Worm (Caenorhabditis elegans): ENCODE measurements around the gene fbxa-90.

Gene fbxa-90

ce11 chrV:17005189-17005588 is 38.6 kb downstream of the fbxa-90 start, which contains the start of gene srh-131:
TSS of gene srh-131 (plus strand) at chrV:17005489.
- TF ChIP-seq madf-10 (tag; optimal IDR thresholded peaks at IDR 0.05) = no peak
- no peak for TF ChIP-seq B0019.2 (GFP tag; conservative IDR thresholded peaks at IDR 0.05)
- no peak for TF ChIP-seq Y79H2A.3 (GFP tag; conservative IDR thresholded peaks at IDR 0.05)
- TF ChIP-seq ztf-25 (GFP tag; IDR thresholded peaks at IDR 0.05) = no peak
- TF ChIP-seq unc-130 (GFP tag; optimal IDR thresholded peaks at IDR 0.05) = no peak
- TF ChIP-seq F57C9.4 (tag; optimal IDR thresholded peaks at IDR 0.05) = no peak
- TF ChIP-seq C06A6.2 (GFP tag; conservative IDR thresholded peaks at IDR 0.05) = no peak
- TF ChIP-seq him-1 (tag; optimal IDR thresholded peaks at IDR 0.05) = no peak
- TF ChIP-seq bed-2 (GFP tag; IDR thresholded peaks at IDR 0.05) = no peak
- no peak for TF ChIP-seq ceh-100 (GFP tag; IDR thresholded peaks at IDR 0.05)
- no peak for TF ChIP-seq F52B5.7 (tag; optimal IDR thresholded peaks at IDR 0.05)
- TF ChIP-seq snpc-4 (GFP tag; optimal IDR thresholded peaks at IDR 0.05) = no peak
- no peak for TF ChIP-seq snpc-4 (tag; optimal IDR thresholded peaks at IDR 0.05)
- no peak for TF ChIP-seq hlh-26 (GFP tag; conservative IDR thresholded peaks at IDR 0.05)
- no peak for TF ChIP-seq T26A5.8 (tag; optimal IDR thresholded peaks at IDR 0.05)
- no peak for TF ChIP-seq let-526 (GFP tag; IDR thresholded peaks at IDR 0.05)
- TF ChIP-seq ztf-22 (GFP tag; optimal IDR thresholded peaks at IDR 0.05) = no peak
- no peak for TF ChIP-seq nfya-2 (GFP tag; IDR thresholded peaks at IDR 0.05)

ce11 chrV:17008302-17008701 is 41.7 kb downstream of the fbxa-90 start, which contains the start of gene sri-69:
TSS of gene sri-69 (minus strand) at chrV:17008402.
- no peak for TF ChIP-seq nfya-2 (GFP tag; IDR thresholded peaks at IDR 0.05)
- TF ChIP-seq madf-8 (GFP tag; conservative IDR thresholded peaks at IDR 0.05) = no peak
- no peak for TF ChIP-seq rec-8 (tag; optimal IDR thresholded peaks at IDR 0.05)
- no peak for TF ChIP-seq madf-6 (GFP tag; IDR thresholded peaks at IDR 0.05)
- TF ChIP-seq let-607 (tag; optimal IDR thresholded peaks at IDR 0.05) = no peak
- TF ChIP-seq F52B5.7 (tag; optimal IDR thresholded peaks at IDR 0.05) = no peak
- TF ChIP-seq ccch-3 (GFP tag; optimal IDR thresholded peaks at IDR 0.05) = no peak
- no peak for TF ChIP-seq hlh-12 (tag; optimal IDR thresholded peaks at IDR 0.05)
- no peak for TF ChIP-seq pha-4 (tag; optimal IDR thresholded peaks at IDR 0.05)
- TF ChIP-seq efl-1 (GFP tag; optimal IDR thresholded peaks at IDR 0.05) = no peak
- TF ChIP-seq atf-7 (tag; optimal IDR thresholded peaks at IDR 0.05) = no peak
- TF ChIP-seq zim-3 (tag; optimal IDR thresholded peaks at IDR 0.05) = no peak
- TF ChIP-seq ztf-22 (GFP tag; optimal IDR thresholded peaks at IDR 0.05) = no peak

DNA sequence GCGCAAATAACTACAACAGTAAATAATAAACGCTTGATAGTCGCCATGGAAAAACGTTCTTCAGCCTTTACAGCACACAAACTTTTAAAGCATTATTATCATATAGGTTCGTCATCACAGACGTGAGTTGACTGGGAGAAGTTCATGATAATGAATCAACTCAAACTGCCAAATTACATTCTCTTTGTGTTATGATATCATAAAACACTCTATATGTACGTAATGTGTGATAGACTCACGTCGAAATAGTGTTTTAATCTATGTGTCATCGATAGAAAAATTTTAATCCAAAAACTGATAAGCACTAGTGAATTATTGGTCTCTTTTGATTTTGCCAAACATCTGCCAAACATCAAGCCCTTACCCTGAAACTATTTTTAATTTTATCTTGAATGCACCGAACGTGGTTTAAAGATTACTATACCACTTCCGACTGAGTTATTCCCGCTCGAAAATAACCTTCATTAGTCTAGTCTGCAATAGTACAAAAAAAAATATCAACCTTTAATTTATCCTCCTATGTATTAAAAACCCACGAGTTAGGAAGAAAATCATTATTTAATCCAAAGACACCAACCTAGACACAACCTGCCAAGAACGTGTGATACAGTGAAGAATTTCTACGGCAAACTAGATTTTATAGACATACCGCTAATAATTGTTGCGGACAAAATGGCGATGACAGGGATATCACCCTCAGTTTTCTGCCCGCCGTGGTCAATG is 42.9 kb downstream of the fbxa-90 start, which contains the start of the genes clc-12 and clec-240:
TSS of gene clc-12 (minus strand) at position 47 of the 723 bp plus-strand sequence.
TSS of gene clec-240 (plus strand) at position 673 of the 723 bp plus-strand sequence.
- no peak for TF ChIP-seq lir-1 (GFP tag; conservative IDR thresholded peaks at IDR 0.05)
- TF ChIP-seq ccch-3 (GFP tag; optimal IDR thresholded peaks at IDR 0.05) = no peak
- TF ChIP-seq ztf-25 (GFP tag; IDR thresholded peaks at IDR 0.05) = no peak
- no peak for TF ChIP-seq ceh-79 (tag; optimal IDR thresholded peaks at IDR 0.05)
- no peak for TF ChIP-seq lsl-1 (GFP tag; optimal IDR thresholded peaks at IDR 0.05)
- TF ChIP-seq cebp-1 (GFP tag; IDR thresholded peaks at IDR 0.05) = no peak
- TF ChIP-seq cebp-1 (tag; optimal IDR thresholded peaks at IDR 0.05) = no peak
- no peak for TF ChIP-seq mxl-1 (tag; optimal IDR thresholded peaks at IDR 0.05)
- TF ChIP-seq lin-26 (GFP tag; IDR thresholded peaks at IDR 0.05) = no peak
- no peak for TF ChIP-seq ztf-18 (tag; optimal IDR thresholded peaks at IDR 0.05)
- TF ChIP-seq xnd-1 (tag; optimal IDR thresholded peaks at IDR 0.05) = no peak
- TF ChIP-seq ekl-4 (GFP tag; IDR thresholded peaks at IDR 0.05) = no peak
- no peak for TF ChIP-seq cebp-2 (GFP tag; IDR thresholded peaks at IDR 0.05)
- no peak for TF ChIP-seq F57A8.1 (GFP tag; optimal IDR thresholded peaks at IDR 0.05)
- no peak for TF ChIP-seq ceh-100 (GFP tag; IDR thresholded peaks at IDR 0.05)
- no peak for TF ChIP-seq snpc-1.3 (tag; optimal IDR thresholded peaks at IDR 0.05; ENCODE audit: insufficient read depth)

Measured in whole organism, young adult.